Fruit fly (Drosophila melanogaster) whole organism, prepupa: ENCODE data around the gene mEFTs.

Experiments used
- Blimp-1 ChIP-seq: fragments of 200-800 bp; sonication (Bioruptor generic); optimal IDR thresholded peaks from 3 replicates; lab custom pipeline; 2017; ENCODE audit warnings: missing biosample characterization, missing genetic modification characterization, mild to moderate bottlenecking, moderate library complexity, missing genetic modification reagents
- CG10631 ChIP-seq: fragments of 200-800 bp; sonication (Bioruptor generic); optimal IDR thresholded peaks from 2 replicates; lab custom pipeline; 2016; ENCODE audit warnings: missing biosample characterization, missing genetic modification characterization
- CG11294 ChIP-seq: fragments of 200-800 bp; sonication (Bioruptor generic); IDR thresholded peaks from 2 replicates; pipeline ENCODE4 v1.3.6; 2022; ENCODE audit warnings: missing biosample characterization, missing genetic modification characterization
- CG11762 ChIP-seq: fragments of 200-800 bp; sonication (Bioruptor generic); optimal IDR thresholded peaks from 3 replicates; lab custom pipeline; 2016; ENCODE audit warnings: missing biosample characterization, missing genetic modification characterization; ENCODE audit not compliant: insufficient read depth
- CG11902 ChIP-seq: fragments of 200-800 bp; sonication (Bioruptor generic); optimal IDR thresholded peaks from 3 replicates; lab custom pipeline; 2016; ENCODE audit warnings: missing biosample characterization, missing genetic modification characterization
- CG1621 ChIP-seq: fragments of 200-800 bp; sonication (Bioruptor generic); optimal IDR thresholded peaks from 3 replicates; lab custom pipeline; 2018; ENCODE audit warnings: missing biosample characterization, mild to moderate bottlenecking, missing genetic modification characterization
- CG16779 ChIP-seq: fragments of 200-800 bp; sonication (Bioruptor generic); optimal IDR thresholded peaks from 3 replicates; lab custom pipeline; 2017; ENCODE audit warnings: missing biosample characterization, mild to moderate bottlenecking, missing genetic modification characterization
- CG31627 ChIP-seq: fragments of 200-800 bp; sonication (Bioruptor generic); optimal IDR thresholded peaks from 3 replicates; lab custom pipeline; 2016; ENCODE audit warnings: missing biosample characterization, missing genetic modification characterization
- CG32006 ChIP-seq: fragments of 200-800 bp; sonication (Bioruptor generic); optimal IDR thresholded peaks from 3 replicates; lab custom pipeline; 2017; ENCODE audit warnings: missing biosample characterization, mild to moderate bottlenecking, missing genetic modification characterization
- CG34406 ChIP-seq: fragments of 200-800 bp; sonication (Bioruptor generic); optimal IDR thresholded peaks from 3 replicates; lab custom pipeline; 2016; ENCODE audit warnings: missing biosample characterization, missing genetic modification characterization
- CG4318 ChIP-seq: fragments of 200-800 bp; sonication (Bioruptor generic); optimal IDR thresholded peaks from 3 replicates; lab custom pipeline; 2017; ENCODE audit warnings: missing biosample characterization, mild to moderate bottlenecking, missing genetic modification characterization
- CG6163 ChIP-seq: fragments of 200-800 bp; sonication (Bioruptor generic); IDR thresholded peaks from 3 replicates; pipeline ENCODE4 v1.3.6; 2022; ENCODE audit warnings: missing biosample characterization, missing genetic modification characterization
- CG6276 ChIP-seq: fragments of 200-800 bp; sonication (Bioruptor generic); optimal IDR thresholded peaks from 2 replicates; lab custom pipeline; 2017; ENCODE audit warnings: missing biosample characterization, mild to moderate bottlenecking, missing genetic modification characterization
- CG7368 ChIP-seq: fragments of 200-800 bp; sonication (Bioruptor generic); optimal IDR thresholded peaks from 3 replicates; lab custom pipeline; 2016; ENCODE audit warnings: missing biosample characterization, missing genetic modification characterization
- CG8119 ChIP-seq: fragments of 200-800 bp; sonication (Bioruptor generic); IDR thresholded peaks from 3 replicates; pipeline ENCODE4 v1.3.6; 2022; ENCODE audit warnings: missing biosample characterization, missing genetic modification characterization
- CG8632 ChIP-seq: fragments of 200-800 bp; sonication (Bioruptor generic); optimal IDR thresholded peaks from 3 replicates; lab custom pipeline; 2016; ENCODE audit warnings: missing biosample characterization, missing genetic modification characterization
- CG9139 ChIP-seq: fragments of 200-800 bp; sonication (Bioruptor generic); optimal IDR thresholded peaks from 3 replicates; lab custom pipeline; 2017; ENCODE audit warnings: missing biosample characterization, mild to moderate bottlenecking, missing genetic modification characterization
- Eip75B ChIP-seq: fragments of 200-800 bp; sonication (Bioruptor generic); optimal IDR thresholded peaks from 3 replicates; lab custom pipeline; 2016; ENCODE audit warnings: missing biosample characterization, missing genetic modification characterization
- Eip78C ChIP-seq: fragments of 200-800 bp; sonication (Bioruptor generic); peaks from one replicate; lab custom pipeline; 2016; ENCODE audit warnings: missing biosample characterization, missing genetic modification characterization
- Ets21C ChIP-seq: fragments of 200-800 bp; sonication (Bioruptor generic); optimal IDR thresholded peaks from 3 replicates; lab custom pipeline; 2016; ENCODE audit warnings: missing biosample characterization, missing genetic modification characterization
- Hr38 ChIP-seq: sonication (Bioruptor generic); optimal IDR thresholded peaks from 2 replicates; lab custom pipeline; 2016; ENCODE audit warnings: missing biosample characterization, missing genetic modification characterization
- Hr39 ChIP-seq: fragments of 200-800 bp; sonication (Bioruptor generic); optimal IDR thresholded peaks from 2 replicates; lab custom pipeline; 2016; ENCODE audit warnings: missing biosample characterization, missing genetic modification characterization
- Hr4 ChIP-seq: fragments of 200-800 bp; sonication (Bioruptor generic); optimal IDR thresholded peaks from 3 replicates; lab custom pipeline; 2016; ENCODE audit warnings: missing biosample characterization, missing genetic modification characterization
- Met ChIP-seq: fragments of 200-800 bp; sonication (Bioruptor generic); optimal IDR thresholded peaks from 3 replicates; lab custom pipeline; 2016; ENCODE audit warnings: missing biosample characterization, missing genetic modification characterization
- OdsH ChIP-seq: fragments of 200-800 bp; sonication (Bioruptor generic); optimal IDR thresholded peaks from 3 replicates; lab custom pipeline; 2016; ENCODE audit warnings: missing biosample characterization, missing genetic modification characterization
- Sox102F ChIP-seq: fragments of 200-800 bp; sonication (Bioruptor generic); optimal IDR thresholded peaks from 2 replicates; lab custom pipeline; 2016; ENCODE audit warnings: missing biosample characterization, mild to moderate bottlenecking, missing genetic modification characterization
- Sox14 ChIP-seq: fragments of 200-800 bp; sonication (Bioruptor generic); optimal IDR thresholded peaks from 3 replicates; lab custom pipeline; 2016; ENCODE audit warnings: missing biosample characterization, missing genetic modification characterization
- Sox15 ChIP-seq: fragments of 200-800 bp; sonication (Bioruptor generic); optimal IDR thresholded peaks from 3 replicates; lab custom pipeline; 2016; ENCODE audit warnings: missing biosample characterization, missing genetic modification characterization
- achi ChIP-seq: fragments of 200-800 bp; sonication (Bioruptor generic); optimal IDR thresholded peaks from 3 replicates; lab custom pipeline; 2016; ENCODE audit warnings: missing biosample characterization, missing genetic modification characterization
- cyc ChIP-seq: fragments of 200-800 bp; sonication (Bioruptor generic); optimal IDR thresholded peaks from 3 replicates; lab custom pipeline; 2016; ENCODE audit warnings: missing biosample characterization, missing genetic modification characterization
- dac ChIP-seq: fragments of 200-800 bp; sonication (Bioruptor generic); optimal IDR thresholded peaks from 2 replicates; lab custom pipeline; 2017; ENCODE audit warnings: missing biosample characterization, mild to moderate bottlenecking, missing genetic modification characterization
- dsx ChIP-seq: fragments of 200-800 bp; optimal IDR thresholded peaks from 3 replicates; lab custom pipeline; 2019; ENCODE audit warnings: missing biosample characterization, mild to moderate bottlenecking, missing genetic modification characterization, moderate library complexity; ENCODE audit not compliant: poor library complexity, severe bottlenecking
- fkh ChIP-seq: fragments of 200-800 bp; sonication (Bioruptor generic); optimal IDR thresholded peaks from 3 replicates; lab custom pipeline; 2017; ENCODE audit warnings: missing biosample characterization, mild to moderate bottlenecking, missing genetic modification characterization, moderate library complexity
- net ChIP-seq: fragments of 200-800 bp; sonication (Bioruptor generic); optimal IDR thresholded peaks from 3 replicates; lab custom pipeline; 2016; ENCODE audit warnings: missing biosample characterization, missing genetic modification characterization
- pdm3 ChIP-seq: fragments of 200-800 bp; sonication (Bioruptor generic); optimal IDR thresholded peaks from 3 replicates; lab custom pipeline; 2016; ENCODE audit warnings: missing biosample characterization, missing genetic modification characterization
- salr ChIP-seq, 2 experiments: fragments of 200-800 bp; sonication (Bioruptor generic); optimal IDR thresholded peaks; 3 replicates each; lab custom pipeline; 2016 to 2018; ENCODE audit warnings: missing biosample characterization in 2 of 2, missing genetic modification characterization in 2 of 2, mild to moderate bottlenecking in 1 of 2
- spab ChIP-seq: fragments of 200-800 bp; sonication (Bioruptor generic); optimal IDR thresholded peaks from 2 replicates; lab custom pipeline; 2017; ENCODE audit warnings: missing biosample characterization, mild to moderate bottlenecking, missing genetic modification characterization, missing genetic modification reagents
- svp ChIP-seq: fragments of 200-800 bp; sonication (Bioruptor generic); peaks from one replicate; lab custom pipeline; 2016; ENCODE audit warnings: missing biosample characterization, missing genetic modification characterization
- topi ChIP-seq: fragments of 200-800 bp; sonication (Bioruptor generic); optimal IDR thresholded peaks from 3 replicates; lab custom pipeline; 2016; ENCODE audit warnings: missing biosample characterization, missing genetic modification characterization
- vri ChIP-seq: fragments of 200-800 bp; sonication (Bioruptor generic); optimal IDR thresholded peaks from 3 replicates; lab custom pipeline; 2016; ENCODE audit warnings: missing biosample characterization, mild to moderate bottlenecking, missing genetic modification characterization

Gene mEFTs

dm6 chr2L:17514090-17514715 is 13.3 kb upstream of the mEFTs start (continued):
- TF ChIP-seq Met (GFP tag; lab: Kevin White, UChicago) (peak; percentile 67), achi (GFP tag; lab: Kevin White, UChicago) (peak; percentile 44), vri (GFP tag; lab: Kevin White, UChicago) (peak; percentile 40), Sox14 (GFP tag; lab: Kevin White, UChicago) (no peak)

dm6 chr2L:17498721-17499120 is 2.2 kb downstream of the mEFTs start, which contains the start of gene CG15142:
CG15142 (minus strand) TSS chr2L:17498821.
- TF ChIP-seq CG16779 (tag; lab: Kevin White, UChicago), result no peak
- TF ChIP-seq achi (GFP tag; lab: Kevin White, UChicago), result no peak
- TF ChIP-seq Eip78C (GFP tag; lab: Kevin White, UChicago), result no peak
- no peak for TF ChIP-seq CG10631 (GFP tag; lab: Kevin White, UChicago)
- TF ChIP-seq CG8632 (GFP tag; lab: Kevin White, UChicago), result no peak
- TF ChIP-seq CG7368, result no peak
- TF ChIP-seq Ets21C, result no peak
- no peak for TF ChIP-seq pdm3 (GFP tag; lab: Kevin White, UChicago)
- TF ChIP-seq fkh (GFP tag; lab: Kevin White, UChicago), result no peak
- no peak for TF ChIP-seq dac (GFP tag; lab: Kevin White, UChicago)
- no peak for TF ChIP-seq CG8119 (GFP tag; lab: Robert Waterston, UW)
- no peak for TF ChIP-seq Blimp-1
- no peak for TF ChIP-seq CG6163
- TF ChIP-seq CG9139 (GFP tag; lab: Kevin White, UChicago), result no peak
- TF ChIP-seq CG11902 (GFP tag; lab: Kevin White, UChicago), result no peak
- TF ChIP-seq CG1621 (tag; lab: Kevin White, UChicago), result no peak
- no peak for TF ChIP-seq Sox15 (GFP tag; lab: Kevin White, UChicago)
- TF ChIP-seq spab (GFP tag; lab: Kevin White, UChicago), result no peak
- TF ChIP-seq Hr39, result no peak
- no peak for TF ChIP-seq Hr38 (GFP tag; lab: Kevin White, UChicago)

dm6 chr2L:17497108-17497507 is 3.8 kb downstream of the mEFTs start, which contains the start of gene qua:
qua (minus strand) TSS chr2L:17497208.
- TF ChIP-seq CG7368 (no peak), CG11902 (GFP tag; lab: Kevin White, UChicago) (no peak), CG11762 (no peak), OdsH (GFP tag; lab: Kevin White, UChicago) (no peak), Met (GFP tag; lab: Kevin White, UChicago) (peak; percentile 25), CG6276 (GFP tag; lab: Kevin White, UChicago) (no peak), svp (GFP tag; lab: Kevin White, UChicago) (no peak), spab (GFP tag; lab: Kevin White, UChicago) (no peak), net (peak; percentile 9), Hr38 (GFP tag; lab: Kevin White, UChicago) (no peak), Blimp-1 (no peak), CG4318 (no peak), Hr4 (GFP tag; lab: Kevin White, UChicago) (no peak), CG32006 (peak; percentile 41), CG34406 (GFP tag; lab: Kevin White, UChicago) (no peak), dsx (no peak), Sox14 (GFP tag; lab: Kevin White, UChicago) (peak; percentile 7), CG11294 (GFP tag; lab: Robert Waterston, UW) (no peak), cyc (GFP tag; lab: Kevin White, UChicago) (no peak), Eip78C (GFP tag; lab: Kevin White, UChicago) (peak; percentile 20), Sox102F (GFP tag; lab: Kevin White, UChicago) (no peak), Hr39 (peak; percentile 26), CG31627 (peak; percentile 9), salr (GFP tag; optimal IDR thresholded peaks at IDR 0.05; lab: Kevin White, UChicago) (no peak), CG1621 (tag; lab: Kevin White, UChicago) (no peak), topi (GFP tag; lab: Kevin White, UChicago) (no peak), fkh (GFP tag; lab: Kevin White, UChicago) (no peak), Eip75B (GFP tag; lab: Kevin White, UChicago) (no peak), Sox15 (GFP tag; lab: Kevin White, UChicago) (no peak), CG8119 (GFP tag; lab: Robert Waterston, UW) (no peak)
